Worm (Caenorhabditis elegans): ENCODE data around the gene anat-1.

- no peak for TF ChIP-seq mdl-1 (tag; optimal IDR thresholded peaks at IDR 0.05)
- TF ChIP-seq sup-37 (GFP tag; optimal IDR thresholded peaks at IDR 0.05) = no peak
Observed at ce11 chrIV:6811808-6812207, 41.2 kb downstream of the anat-1 start, which contains the start of gene ceh-48.
